Worm (Caenorhabditis elegans): ENCODE data around the gene srw-103.
"Not testable (repeated sequence)": the region's sequence is repeated elsewhere in the genome, so short reads cannot be mapped to it uniquely, and the experiment has no call there.

DNA sequence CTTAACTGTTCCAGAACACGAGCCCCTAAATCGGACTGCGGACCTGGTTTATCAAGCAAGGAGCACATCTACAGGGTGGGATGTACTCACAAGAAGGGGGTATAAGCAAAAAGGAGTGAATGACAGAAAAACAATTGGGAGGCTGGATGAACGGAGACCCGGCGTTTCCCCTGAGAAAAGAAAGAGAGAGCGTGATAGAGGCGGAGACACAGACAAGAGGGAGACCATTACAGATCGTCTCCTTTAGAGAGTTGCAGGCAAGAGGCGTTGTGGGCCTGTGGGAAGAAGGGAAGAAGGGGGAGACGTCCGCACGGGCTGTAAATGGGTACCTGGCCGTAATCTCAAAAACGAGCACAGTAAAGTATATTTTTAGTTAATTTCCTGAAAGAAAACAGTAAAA is 23.1 kb upstream of the srw-103 start, which contains the start of gene Y46H3C.7:
- TF ChIP-seq ZK546.5 (tag; optimal IDR thresholded peaks at IDR 0.05); arid-1 (GFP tag; conservative IDR thresholded peaks at IDR 0.05); ztf-11 (tag; optimal IDR thresholded peaks at IDR 0.05); fos-1 (tag; optimal IDR thresholded peaks at IDR 0.05); nhr-6 (tag; optimal IDR thresholded peaks at IDR 0.05); daf-8 (GFP tag; IDR thresholded peaks at IDR 0.05); Y5F2A.4 (GFP tag; optimal IDR thresholded peaks at IDR 0.05); unc-130 (GFP tag; optimal IDR thresholded peaks at IDR 0.05); daf-16 (GFP tag; optimal IDR thresholded peaks at IDR 0.05); daf-16 (tag; optimal IDR thresholded peaks at IDR 0.05); pha-4 (GFP tag; IDR thresholded peaks at IDR 0.05); pha-4 (tag; optimal IDR thresholded peaks at IDR 0.05); pqm-1 (tag; optimal IDR thresholded peaks at IDR 0.05); skn-1 (tag; optimal IDR thresholded peaks at IDR 0.05): not testable (repeated sequence)
